Worm (Caenorhabditis elegans) whole organism, late embryonic: ENCODE results near the gene fbxc-26.

Experiments
- C38D4.7 ChIP-seq: fragments of 200-800 bp; sonication (Bioruptor generic); optimal IDR thresholded peaks from 2 replicates; lab custom pipeline; 2018; ENCODE audit warnings: mild to moderate bottlenecking, missing genetic modification characterization, moderate library complexity, missing compliant biosample characterization
- F13H6.1 ChIP-seq: sonication (generic microtip); optimal IDR thresholded peaks from 2 replicates; lab custom pipeline; 2016; ENCODE audit warnings: missing genetic modification characterization, missing compliant biosample characterization
- T23F11.4 ChIP-seq: fragments of 200-800 bp; sonication (Bioruptor generic); optimal IDR thresholded peaks from 2 replicates; lab custom pipeline; 2018; ENCODE audit warnings: mild to moderate bottlenecking, missing genetic modification characterization, missing compliant biosample characterization
- ahr-1 ChIP-seq: sonication (generic microtip); optimal IDR thresholded peaks from 2 replicates; lab custom pipeline; 2016; ENCODE audit warnings: missing genetic modification characterization, missing compliant biosample characterization
- ama-1 ChIP-seq: fragments of 150-350 bp; optimal IDR thresholded peaks from 2 replicates; lab custom pipeline; 2014
- ceh-18 ChIP-seq: sonication (generic microtip); optimal IDR thresholded peaks from 2 replicates; lab custom pipeline; 2016; ENCODE audit warnings: missing genetic modification characterization, missing compliant biosample characterization
- ceh-24 ChIP-seq: sonication (generic microtip); optimal IDR thresholded peaks from 2 replicates; lab custom pipeline; 2016; ENCODE audit warnings: mild to moderate bottlenecking, missing genetic modification characterization, missing compliant biosample characterization
- ceh-31 ChIP-seq: sonication (generic microtip); optimal IDR thresholded peaks from 2 replicates; lab custom pipeline; 2016; ENCODE audit warnings: missing genetic modification characterization, missing compliant biosample characterization
- ceh-34 ChIP-seq: sonication (generic microtip); optimal IDR thresholded peaks from 2 replicates; lab custom pipeline; 2016; ENCODE audit warnings: mild to moderate bottlenecking, missing genetic modification characterization, missing compliant biosample characterization
- ceh-45 ChIP-seq: fragments of 200-800 bp; sonication (Bioruptor generic); IDR thresholded peaks from 2 replicates; pipeline ENCODE4 v1.3.6; 2022; ENCODE audit warnings: missing genetic modification reagents, missing genetic modification characterization, missing compliant biosample characterization
- ceh-48 ChIP-seq: sonication (generic microtip); optimal IDR thresholded peaks from 2 replicates; lab custom pipeline; 2016; ENCODE audit warnings: missing genetic modification characterization, inconsistent platforms, missing compliant biosample characterization
- ceh-6 ChIP-seq: fragments of 200-800 bp; sonication (Bioruptor generic); optimal IDR thresholded peaks from 2 replicates; lab custom pipeline; 2018; ENCODE audit warnings: mild to moderate bottlenecking, missing genetic modification characterization, missing compliant biosample characterization
- dmd-4 ChIP-seq: sonication (generic microtip); optimal IDR thresholded peaks from 2 replicates; lab custom pipeline; 2016; ENCODE audit warnings: borderline replicate concordance, missing genetic modification characterization, missing compliant biosample characterization
- dve-1 ChIP-seq: sonication (generic microtip); optimal IDR thresholded peaks from 2 replicates; lab custom pipeline; 2017; ENCODE audit warnings: antibody characterized with exemption, mild to moderate bottlenecking, missing genetic modification characterization, missing compliant biosample characterization
- elt-4 ChIP-seq: sonication (generic microtip); optimal IDR thresholded peaks from 2 replicates; lab custom pipeline; 2016; ENCODE audit warnings: missing genetic modification characterization, missing compliant biosample characterization
- eyg-1 ChIP-seq: sonication (generic microtip); optimal IDR thresholded peaks from 2 replicates; lab custom pipeline; 2016; ENCODE audit warnings: missing genotype, missing genetic modification characterization, missing compliant biosample characterization
- fkh-6 ChIP-seq: sonication (generic microtip); optimal IDR thresholded peaks from 2 replicates; lab custom pipeline; 2016; ENCODE audit warnings: missing genetic modification characterization, missing compliant biosample characterization
- gmeb-2 ChIP-seq: sonication (generic microtip); optimal IDR thresholded peaks from 2 replicates; lab custom pipeline; 2016; ENCODE audit warnings: missing genetic modification characterization, inconsistent platforms, missing compliant biosample characterization
- hlh-13 ChIP-seq: fragments of 200-800 bp; sonication (Bioruptor generic); optimal IDR thresholded peaks from 2 replicates; lab custom pipeline; 2018; ENCODE audit warnings: mild to moderate bottlenecking, missing genetic modification characterization, missing compliant biosample characterization
- hlh-30 ChIP-seq: sonication (generic microtip); optimal IDR thresholded peaks from 2 replicates; lab custom pipeline; 2017; ENCODE audit warnings: antibody characterized with exemption, missing genetic modification characterization, missing compliant biosample characterization; ENCODE audit not compliant: insufficient read depth
- lim-6 ChIP-seq: sonication (generic microtip); optimal IDR thresholded peaks from 2 replicates; lab custom pipeline; 2016; ENCODE audit warnings: missing genetic modification characterization, missing compliant biosample characterization
- mec-3 ChIP-seq: sonication (generic microtip); optimal IDR thresholded peaks from 2 replicates; lab custom pipeline; 2016; ENCODE audit warnings: borderline replicate concordance, missing genetic modification characterization, missing compliant biosample characterization
- nfya-1 ChIP-seq: sonication (generic microtip); optimal IDR thresholded peaks from 2 replicates; lab custom pipeline; 2017; ENCODE audit warnings: missing genetic modification characterization, mild to moderate bottlenecking, missing compliant biosample characterization, antibody characterized with exemption, moderate library complexity
- nhr-232 ChIP-seq: sonication (generic microtip); optimal IDR thresholded peaks from 2 replicates; lab custom pipeline; 2016; ENCODE audit warnings: missing genetic modification characterization, missing compliant biosample characterization
- pag-3 ChIP-seq: sonication (generic microtip); optimal IDR thresholded peaks from 2 replicates; lab custom pipeline; 2016; ENCODE audit warnings: missing compliant biosample characterization, missing genetic modification characterization, borderline replicate concordance
- pha-4 ChIP-seq: fragments of 150-350 bp; optimal IDR thresholded peaks from 2 replicates; lab custom pipeline; 2018; ENCODE audit warnings: missing biosample characterization, missing genetic modification reagents, missing genetic modification characterization
- pqm-1 ChIP-seq: sonication (generic microtip); optimal IDR thresholded peaks from 2 replicates; lab custom pipeline; 2016; ENCODE audit warnings: missing genetic modification characterization, missing compliant biosample characterization
- ref-2 ChIP-seq: sonication (generic microtip); optimal IDR thresholded peaks from 2 replicates; lab custom pipeline; 2016; ENCODE audit warnings: missing genetic modification characterization, missing compliant biosample characterization
- sox-4 ChIP-seq: sonication (generic microtip); optimal IDR thresholded peaks from 2 replicates; lab custom pipeline; 2017; ENCODE audit warnings: mild to moderate bottlenecking, missing genetic modification characterization, inconsistent platforms, missing compliant biosample characterization
- syd-9 ChIP-seq: sonication (generic microtip); optimal IDR thresholded peaks from 2 replicates; lab custom pipeline; 2016; ENCODE audit warnings: mild to moderate bottlenecking, missing genetic modification characterization, moderate library complexity, missing compliant biosample characterization
- tbx-2 ChIP-seq: sonication (generic microtip); optimal IDR thresholded peaks from 2 replicates; lab custom pipeline; 2016; ENCODE audit warnings: missing genetic modification characterization, missing compliant biosample characterization
- tbx-7 ChIP-seq: sonication (generic microtip); optimal IDR thresholded peaks from 2 replicates; lab custom pipeline; 2016; ENCODE audit warnings: missing genotype, missing genetic modification characterization, missing compliant biosample characterization
- ttx-3 ChIP-seq: sonication (generic microtip); optimal IDR thresholded peaks from 2 replicates; lab custom pipeline; 2016; ENCODE audit warnings: missing genetic modification reagents, missing genetic modification characterization, missing compliant biosample characterization
- unc-3 ChIP-seq, 2 experiments: fragments of 200-800 bp in 1 of 2; sonication (Bioruptor generic) in 1 of 2; sonication (generic microtip) in 1 of 2; conservative IDR thresholded peaks in 1 of 2; optimal IDR thresholded peaks in 1 of 2; 2 replicates each; pipeline versions ENCODE4 v1.3.6 to Lab custom; 2016 to 2022; ENCODE audit warnings: missing compliant biosample characterization in 2 of 2, missing genetic modification characterization in 2 of 2, missing genetic modification reagents in 1 of 2
- unc-55 ChIP-seq: sonication (generic microtip); optimal IDR thresholded peaks from 2 replicates; lab custom pipeline; 2017; ENCODE audit warnings: missing biosample characterization, missing genetic modification reagents, missing genetic modification characterization
- unc-86 ChIP-seq: sonication (generic microtip); optimal IDR thresholded peaks from 2 replicates; lab custom pipeline; 2016; ENCODE audit warnings: missing genetic modification characterization, missing compliant biosample characterization

The fbxc-26 gene

ce11 chrII:1657202-1657601 is 37.2 kb downstream of the fbxc-26 start, which contains the start of gene ZC204.12:
Gene ZC204.12, minus strand, starts transcription at chrII:1657302.
- TF ChIP-seq ceh-31 (tag; lab: Kevin White, UChicago), result no peak
- TF ChIP-seq mec-3, result no peak
- no peak for TF ChIP-seq pqm-1
- TF ChIP-seq pag-3, result no peak
- no peak for TF ChIP-seq eyg-1 (tag; lab: Kevin White, UChicago)
- no peak for TF ChIP-seq dve-1 (tag; lab: Kevin White, UChicago)
- no peak for TF ChIP-seq hlh-30 (tag; lab: Kevin White, UChicago)
- no peak for TF ChIP-seq unc-55
- TF ChIP-seq nhr-232 (tag; lab: Kevin White, UChicago), result no peak
- no peak for TF ChIP-seq fkh-6
- no peak for TF ChIP-seq ceh-6 (GFP tag; lab: Kevin White, UChicago)
- TF ChIP-seq unc-86, result no peak
- TF ChIP-seq C38D4.7 (GFP tag; lab: Kevin White, UChicago), result no peak
- no peak for TF ChIP-seq ahr-1

ce11 chrII:1654917-1655316 is 39.5 kb downstream of the fbxc-26 start, which contains the start of gene btb-12:
Gene btb-12, plus strand, starts transcription at chrII:1655217.
- TF ChIP-seq ceh-48 (tag; lab: Kevin White, UChicago) (no peak), syd-9 (tag; lab: Kevin White, UChicago) (no peak), fkh-6 (no peak), hlh-13 (GFP tag; lab: Kevin White, UChicago) (no peak), pha-4 (tag; lab: Kevin White, UChicago) (no peak), ceh-45 (no peak), ttx-3 (tag; lab: Kevin White, UChicago) (no peak), nfya-1 (no peak), ceh-6 (GFP tag; lab: Kevin White, UChicago) (no peak), T23F11.4 (GFP tag; lab: Kevin White, UChicago) (no peak), tbx-2 (tag; lab: Kevin White, UChicago) (no peak), dmd-4 (tag; lab: Kevin White, UChicago) (no peak), ceh-31 (tag; lab: Kevin White, UChicago) (no peak)
- TF ChIP-seq, all 69 proteins: peak for 0

- TF ChIP-seq ceh-45 (no peak), ref-2 (tag; lab: Kevin White, UChicago) (no peak), sox-4 (tag; lab: Kevin White, UChicago) (no peak), unc-55 (no peak), lim-6 (tag; lab: Kevin White, UChicago) (no peak), unc-3 (GFP tag; conservative IDR thresholded peaks at IDR 0.05; lab: Robert Waterston, UW) (no peak), unc-3 (tag; optimal IDR thresholded peaks at IDR 0.05; lab: Kevin White, UChicago) (no peak), dve-1 (tag; lab: Kevin White, UChicago) (no peak), tbx-7 (tag; lab: Kevin White, UChicago) (no peak), ceh-18 (tag; lab: Kevin White, UChicago) (no peak), elt-4 (tag; lab: Kevin White, UChicago) (no peak), ama-1 (lab: Kevin White, UChicago) (no peak), gmeb-2 (tag; lab: Kevin White, UChicago) (no peak), ceh-24 (tag; lab: Kevin White, UChicago) (no peak), ceh-34 (tag; lab: Kevin White, UChicago) (no peak)
- TF ChIP-seq, all 69 proteins: peak for 0
Measured at ce11 chrII:1653397-1653796, 41.0 kb downstream of the fbxc-26 start, which contains the start of gene fbxb-15. Gene fbxb-15, minus strand, starts transcription at chrII:1653497.

- no peak for TF ChIP-seq ceh-48 (tag; lab: Kevin White, UChicago)
- no peak for TF ChIP-seq hlh-30 (tag; lab: Kevin White, UChicago)
- TF ChIP-seq F13H6.1 (tag; lab: Kevin White, UChicago), result no peak
Measured at ce11 chrII:1651804-1652203, 42.6 kb downstream of the fbxc-26 start, which contains the start of gene fbxb-16. Gene fbxb-16, minus strand, starts transcription at chrII:1651904.
